Worm (Caenorhabditis elegans) whole organism, L1 larva: Measurements from ENCODE around the gene cut-2.

Experiments
- C34B4.2 ChIP-seq: sonication (generic microtip); optimal IDR thresholded peaks from 2 replicates; lab custom pipeline; 2017; ENCODE audit warnings: mild to moderate bottlenecking, missing genetic modification characterization, missing compliant biosample characterization
- aha-1 ChIP-seq: fragments of 150-350 bp; optimal IDR thresholded peaks from 2 replicates; lab custom pipeline; 2014; ENCODE audit warnings: missing biosample characterization, missing genetic modification characterization
- alr-1 ChIP-seq: fragments of 200-800 bp; sonication (Bioruptor generic); optimal IDR thresholded peaks from 2 replicates; lab custom pipeline; 2018; ENCODE audit warnings: borderline replicate concordance, mild to moderate bottlenecking, missing genetic modification characterization, missing compliant biosample characterization
- ama-1 ChIP-seq: fragments of 150-350 bp; optimal IDR thresholded peaks from 2 replicates; lab custom pipeline; 2014
- blmp-1 ChIP-seq: fragments of 150-350 bp; optimal IDR thresholded peaks from 2 replicates; lab custom pipeline; 2014; ENCODE audit warnings: missing biosample characterization, missing genetic modification characterization
- ceh-63 ChIP-seq: fragments of 200-800 bp; sonication (Bioruptor generic); optimal IDR thresholded peaks from 2 replicates; lab custom pipeline; 2018; ENCODE audit warnings: mild to moderate bottlenecking, missing genetic modification characterization, missing compliant biosample characterization
- ceh-82 ChIP-seq, 3 experiments: fragments of 150-350 bp in 1 of 3; sonication (generic microtip) in 2 of 3; optimal IDR thresholded peaks; 2 replicates each; lab custom pipeline; 2014 to 2017; ENCODE audit warnings: missing biosample characterization in 3 of 3, missing genetic modification characterization in 3 of 3
- ceh-88 ChIP-seq: fragments of 200-800 bp; sonication (Bioruptor generic); IDR thresholded peaks from 2 replicates; pipeline ENCODE4 v1.3.6; 2022; ENCODE audit warnings: missing genetic modification characterization, missing compliant biosample characterization
- ces-1 ChIP-seq: fragments of 150-350 bp; optimal IDR thresholded peaks from 2 replicates; lab custom pipeline; 2014; ENCODE audit warnings: missing biosample characterization, missing genetic modification reagents, missing genetic modification characterization
- dsc-1 ChIP-seq: sonication (generic microtip); optimal IDR thresholded peaks from 2 replicates; lab custom pipeline; 2016; ENCODE audit warnings: mild to moderate bottlenecking, missing genetic modification characterization, missing compliant biosample characterization
- efl-1 ChIP-seq, 4 experiments: fragments of 150-350 bp; optimal IDR thresholded peaks in 3 of 4; peaks in 1 of 4; 1 replicate in 1 of 4; 2 replicates in 3 of 4; lab custom pipeline; 2014; ENCODE audit warnings: missing biosample characterization in 2 of 4, missing genetic modification characterization in 2 of 4, missing genetic modification reagents in 2 of 4
- elt-2 ChIP-seq: sonication (generic microtip); optimal IDR thresholded peaks from 2 replicates; lab custom pipeline; 2016; ENCODE audit warnings: missing genetic modification characterization, mild to moderate bottlenecking, inconsistent platforms, missing compliant biosample characterization, missing genetic modification reagents
- elt-3 ChIP-seq, 6 experiments: fragments of 150-350 bp in 1 of 6; sonication (generic microtip); optimal IDR thresholded peaks; 2 replicates each; lab custom pipeline; 2017 to 2018; ENCODE audit warnings: missing biosample characterization in 6 of 6, missing genetic modification characterization in 6 of 6, inconsistent platforms in 1 of 6
- fos-1 ChIP-seq: fragments of 150-350 bp; optimal IDR thresholded peaks from 2 replicates; lab custom pipeline; 2014; ENCODE audit warnings: missing biosample characterization, missing genetic modification characterization
- hlh-4 ChIP-seq: sonication (generic microtip); optimal IDR thresholded peaks from 2 replicates; lab custom pipeline; 2016; ENCODE audit warnings: mild to moderate bottlenecking, missing genetic modification characterization, missing compliant biosample characterization
- irx-1 ChIP-seq: sonication (generic microtip); optimal IDR thresholded peaks from 2 replicates; lab custom pipeline; 2016; ENCODE audit warnings: missing genetic modification characterization, missing compliant biosample characterization
- isw-1 ChIP-seq: fragments of 200-800 bp; sonication (Bioruptor generic); IDR thresholded peaks from 2 replicates; pipeline ENCODE4 v1.3.6; 2022; ENCODE audit warnings: missing genetic modification characterization, missing compliant biosample characterization
- jun-1 ChIP-seq: fragments of 150-350 bp; optimal IDR thresholded peaks from 2 replicates; lab custom pipeline; 2014; ENCODE audit warnings: missing biosample characterization, missing genetic modification reagents, missing genetic modification characterization
- lin-13 ChIP-seq: fragments of 150-350 bp; optimal IDR thresholded peaks from 2 replicates; lab custom pipeline; 2014; ENCODE audit warnings: missing biosample characterization, missing genetic modification reagents, missing genetic modification characterization
- lin-14 ChIP-seq: fragments of 200-800 bp; sonication (Bioruptor generic); optimal IDR thresholded peaks from 2 replicates; lab custom pipeline; 2018; ENCODE audit warnings: mild to moderate bottlenecking, missing genetic modification characterization, moderate library complexity, missing compliant biosample characterization
- lin-35 ChIP-seq, 2 experiments: fragments of 150-350 bp; optimal IDR thresholded peaks; 2 replicates each; lab custom pipeline; 2014; ENCODE audit warnings: missing biosample characterization in 2 of 2, missing genetic modification characterization in 2 of 2, missing genetic modification reagents in 2 of 2
- lir-3 ChIP-seq: sonication (generic microtip); optimal IDR thresholded peaks from 2 replicates; lab custom pipeline; 2016; ENCODE audit warnings: mild to moderate bottlenecking, missing genetic modification characterization, moderate library complexity, missing compliant biosample characterization; ENCODE audit not compliant: poor library complexity
- lsy-2 ChIP-seq, 2 experiments: fragments of 150-350 bp; optimal IDR thresholded peaks; 2 replicates each; lab custom pipeline; 2014; ENCODE audit warnings: missing biosample characterization in 2 of 2, missing genetic modification characterization in 2 of 2
- mab-9 ChIP-seq: fragments of 200-800 bp; sonication (Bioruptor generic); IDR thresholded peaks from 2 replicates; pipeline ENCODE4 v1.3.6; 2022; ENCODE audit warnings: missing genetic modification reagents, missing genetic modification characterization, missing compliant biosample characterization
- mef-2 ChIP-seq: fragments of 150-350 bp; optimal IDR thresholded peaks from 2 replicates; lab custom pipeline; 2014; ENCODE audit warnings: missing biosample characterization, missing genetic modification characterization
- mep-1 ChIP-seq: fragments of 150-350 bp; optimal IDR thresholded peaks from 2 replicates; lab custom pipeline; 2014; ENCODE audit warnings: missing biosample characterization, missing genetic modification characterization
- nhr-11 ChIP-seq: fragments of 150-350 bp; optimal IDR thresholded peaks from 2 replicates; lab custom pipeline; 2014; ENCODE audit warnings: missing biosample characterization, missing genetic modification characterization
- nhr-19 ChIP-seq: fragments of 200-800 bp; sonication (Bioruptor generic); conservative IDR thresholded peaks from 2 replicates; pipeline ENCODE4 v1.3.6; 2022; ENCODE audit warnings: missing genetic modification characterization, missing compliant biosample characterization
- nhr-20 ChIP-seq: sonication (generic microtip); optimal IDR thresholded peaks from 2 replicates; lab custom pipeline; 2016; ENCODE audit warnings: mild to moderate bottlenecking, missing genetic modification characterization, missing compliant biosample characterization
- nhr-71 ChIP-seq: sonication (generic microtip); optimal IDR thresholded peaks from 2 replicates; lab custom pipeline; 2016; ENCODE audit warnings: mild to moderate bottlenecking, missing genetic modification characterization, moderate library complexity, missing compliant biosample characterization
- nhr-77 ChIP-seq: fragments of 150-350 bp; optimal IDR thresholded peaks from 2 replicates; lab custom pipeline; 2014; ENCODE audit warnings: missing biosample characterization, missing genetic modification characterization
- nhr-84 ChIP-seq: sonication (generic microtip); optimal IDR thresholded peaks from 2 replicates; lab custom pipeline; 2017; ENCODE audit warnings: missing biosample characterization, missing genetic modification characterization
- nhr-85 ChIP-seq: sonication (generic microtip); peaks from one replicate; lab custom pipeline; 2016; ENCODE audit warnings: missing genetic modification characterization, inconsistent platforms, missing compliant biosample characterization
- rnt-1 ChIP-seq: sonication (generic microtip); optimal IDR thresholded peaks from 2 replicates; lab custom pipeline; 2016; ENCODE audit warnings: mild to moderate bottlenecking, missing genetic modification characterization, moderate library complexity, missing compliant biosample characterization
- snpc-4 ChIP-seq: fragments of 150-350 bp; optimal IDR thresholded peaks from 2 replicates; lab custom pipeline; 2014; ENCODE audit warnings: missing biosample characterization, missing genetic modification characterization
- snu-23 ChIP-seq: sonication (generic microtip); optimal IDR thresholded peaks from 2 replicates; lab custom pipeline; 2016; ENCODE audit warnings: missing genetic modification characterization, missing compliant biosample characterization
- sptf-1 ChIP-seq: fragments of 150-350 bp; optimal IDR thresholded peaks from 2 replicates; lab custom pipeline; 2014; ENCODE audit warnings: missing biosample characterization, missing genetic modification characterization
- tbx-2 ChIP-seq: sonication (generic microtip); optimal IDR thresholded peaks from 2 replicates; lab custom pipeline; 2016; ENCODE audit warnings: missing genetic modification characterization, missing compliant biosample characterization
- tlp-1 ChIP-seq: fragments of 150-350 bp; optimal IDR thresholded peaks from 2 replicates; lab custom pipeline; 2014; ENCODE audit warnings: missing biosample characterization, missing genetic modification characterization
- unc-98 ChIP-seq: fragments of 200-800 bp; sonication (Bioruptor generic); IDR thresholded peaks from 2 replicates; pipeline ENCODE4 v1.3.6; 2022; ENCODE audit warnings: missing genetic modification characterization, missing compliant biosample characterization
- xbp-1 ChIP-seq: sonication (generic microtip); optimal IDR thresholded peaks from 2 replicates; lab custom pipeline; 2016; ENCODE audit warnings: missing genetic modification characterization, missing compliant biosample characterization
- ztf-11 ChIP-seq, 2 experiments: sonication (generic microtip); optimal IDR thresholded peaks; 2 replicates each; lab custom pipeline; 2016 to 2017; ENCODE audit warnings: missing genetic modification characterization in 2 of 2, missing biosample characterization in 1 of 2, missing compliant biosample characterization in 1 of 2

The cut-2 gene

DNA sequence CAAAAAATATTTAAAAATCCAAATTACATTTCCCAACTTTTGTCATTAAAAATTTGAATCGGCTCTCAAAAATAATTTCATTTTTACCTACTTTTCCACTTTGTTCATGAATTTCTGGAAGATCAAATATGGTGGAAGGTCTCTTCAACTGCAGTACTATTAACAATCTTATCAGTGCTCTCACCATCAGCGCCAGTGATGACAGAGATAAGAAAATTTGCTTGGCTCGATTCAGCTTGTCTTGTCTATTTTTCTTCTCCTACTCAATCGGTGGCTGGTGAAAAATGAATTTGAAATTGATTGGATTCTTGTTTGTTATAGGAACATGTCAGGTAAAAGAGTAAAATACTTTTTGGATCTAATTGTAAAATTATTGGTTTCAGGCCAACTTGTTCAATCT, 33.8 kb upstream of the cut-2 start, which contains the start of gene cpz-2:
Gene cpz-2 (plus strand): TSS at position 210 of the 400 bp plus-strand sequence.
- TF ChIP-seq nhr-77 (tag; lab: Kevin White, UChicago) (no peak), irx-1 (tag; lab: Kevin White, UChicago) (no peak), ceh-63 (no peak), mef-2 (tag; lab: Kevin White, UChicago) (no peak), elt-2 (tag; lab: Kevin White, UChicago) (peak; percentile 56), aha-1 (tag; lab: Kevin White, UChicago) (no peak)

DNA sequence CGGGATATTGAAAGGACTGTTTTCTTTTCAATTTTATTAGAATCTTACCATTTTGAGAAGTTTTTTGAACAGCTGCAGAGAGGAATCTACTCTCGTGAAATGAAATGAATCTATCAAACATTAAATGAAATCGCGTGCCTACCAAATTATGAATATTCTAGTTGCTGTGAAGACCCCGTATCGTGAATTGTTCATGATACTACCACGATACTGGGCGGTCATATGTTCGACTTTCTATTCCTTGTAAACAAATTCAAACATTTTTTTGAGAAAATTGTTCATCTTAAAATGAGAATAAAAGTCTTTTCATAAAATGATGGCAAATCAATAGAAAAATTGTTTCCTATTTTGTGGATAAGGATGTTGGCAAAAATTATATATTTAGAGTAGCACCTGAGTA, 29.0 kb upstream of the cut-2 start, which contains the start of gene gcy-34:
Gene gcy-34 (minus strand): TSS at position 101 of the 400 bp plus-strand sequence.
- TF ChIP-seq ceh-88 (GFP tag; lab: Robert Waterston, UW): no peak
- no peak for TF ChIP-seq tlp-1
- peak; percentile 1 for TF ChIP-seq nhr-11
- TF ChIP-seq lin-13 (GFP tag; lab: Kevin White, UChicago): no peak
- TF ChIP-seq mab-9 (GFP tag; lab: Robert Waterston, UW): no peak

DNA sequence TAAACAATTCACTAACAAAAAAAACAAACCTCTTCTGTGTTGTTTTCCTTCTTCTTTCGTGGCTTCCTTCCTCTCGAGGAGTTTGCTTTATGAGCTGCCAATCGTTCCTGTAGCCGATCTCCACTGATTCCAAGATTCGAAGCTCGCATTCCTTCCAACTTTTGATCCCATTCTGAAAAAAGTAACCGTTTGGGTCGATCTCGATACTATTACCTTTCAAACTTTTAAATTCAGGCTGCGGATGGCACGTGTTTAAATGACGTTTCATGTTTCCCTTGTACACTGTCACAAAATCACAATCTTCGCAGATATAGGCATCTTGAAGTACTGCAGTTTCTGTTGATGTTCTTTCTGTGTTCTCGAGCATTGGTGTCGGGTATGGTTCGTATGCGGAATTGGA, 27.3 kb upstream of the cut-2 start:
- no peak for TF ChIP-seq isw-1 (GFP tag; lab: Robert Waterston, UW)
- no peak for TF ChIP-seq nhr-19 (GFP tag; lab: Robert Waterston, UW)
- TF ChIP-seq lir-3: no peak
- TF ChIP-seq ceh-82 (tag; optimal IDR thresholded peaks at IDR 0.05; lab: Kevin White, UChicago): no peak
- no peak for TF ChIP-seq mab-9 (GFP tag; lab: Robert Waterston, UW)
- TF ChIP-seq ztf-11 (tag; optimal IDR thresholded peaks at IDR 0.05; lab: Kevin White, UChicago): no peak

DNA sequence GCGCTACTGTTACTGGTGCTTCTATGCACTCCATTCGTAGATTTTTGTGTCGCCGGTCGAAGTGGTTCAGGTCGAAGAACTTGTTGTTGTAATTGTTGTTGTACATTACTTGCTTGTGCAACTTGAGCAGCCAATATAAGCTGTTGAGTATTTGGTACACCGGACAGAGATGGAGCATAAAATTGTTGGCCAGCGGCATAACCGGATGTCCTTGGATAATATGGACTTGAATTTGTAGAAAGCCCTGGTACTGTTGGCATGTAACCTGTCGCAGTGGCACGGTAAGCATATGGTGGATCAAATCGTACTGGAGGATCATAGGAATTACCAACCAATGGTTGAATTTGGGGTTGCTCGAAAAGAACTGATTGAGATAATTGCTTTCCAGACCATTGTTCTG, 25.8 kb upstream of the cut-2 start:
- no peak for TF ChIP-seq fos-1 (tag; lab: Kevin White, UChicago)
- TF ChIP-seq ces-1 (GFP tag; lab: Kevin White, UChicago): no peak
- no peak for TF ChIP-seq jun-1 (tag; lab: Kevin White, UChicago)
- TF ChIP-seq efl-1 (optimal IDR thresholded peaks at IDR 0.05; lab: Kevin White, UChicago): no peak
- TF ChIP-seq efl-1 (GFP tag; optimal IDR thresholded peaks at IDR 0.05 in 1 of 2; lab: Kevin White, UChicago): no peak
- TF ChIP-seq ceh-88 (GFP tag; lab: Robert Waterston, UW): no peak
- TF ChIP-seq tbx-2 (tag; lab: Kevin White, UChicago): no peak
- TF ChIP-seq, all 84 proteins: peak for 0

DNA sequence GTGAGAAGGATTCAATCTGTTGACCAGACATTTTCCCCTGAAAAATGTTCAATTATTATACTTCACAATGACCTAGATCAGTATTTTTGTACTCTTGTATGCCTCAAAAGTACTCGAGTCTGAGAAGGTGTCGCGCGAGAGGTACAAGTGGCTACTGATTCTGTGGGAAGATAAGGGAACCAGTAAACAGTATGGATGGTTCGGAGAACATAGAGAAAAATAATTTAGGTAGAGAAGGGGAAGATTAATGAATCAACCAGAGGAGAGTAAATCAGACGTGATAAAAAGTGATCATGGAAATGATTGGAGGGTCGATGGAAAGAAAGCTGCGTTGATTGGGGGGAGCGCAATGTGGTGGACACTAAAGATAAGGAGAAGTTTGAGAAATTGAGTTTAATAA, 25.3 kb upstream of the cut-2 start:
- no peak for TF ChIP-seq ama-1 (lab: Kevin White, UChicago)
- TF ChIP-seq lir-3: no peak
- no peak for TF ChIP-seq unc-98 (GFP tag; lab: Robert Waterston, UW)
- TF ChIP-seq nhr-19 (GFP tag; lab: Robert Waterston, UW): 0 out of 2 replicates have a peak, but pooled peaks have one; percentile 15
- no peak for TF ChIP-seq sptf-1 (tag; lab: Kevin White, UChicago)
- peak in 4 of 6 experiments; percentile 33 to 71 (median 52) for TF ChIP-seq elt-3 (tag; optimal IDR thresholded peaks at IDR 0.05; lab: Kevin White, UChicago)
- no peak for TF ChIP-seq xbp-1 (tag; lab: Kevin White, UChicago)
- TF ChIP-seq snu-23: peak; percentile 34
- no peak for TF ChIP-seq alr-1 (tag; lab: Kevin White, UChicago)
- TF ChIP-seq lsy-2 (tag; optimal IDR thresholded peaks at IDR 0.05; lab: Kevin White, UChicago): peak in 1 of 2 experiments; percentile 46
- TF ChIP-seq rnt-1 (tag; lab: Kevin White, UChicago): peak; percentile 14
- peak in 1 of 2 experiments; percentile 7 for TF ChIP-seq lin-35 (GFP tag; optimal IDR thresholded peaks at IDR 0.05; lab: Kevin White, UChicago)
- TF ChIP-seq lin-14 (GFP tag; lab: Kevin White, UChicago): peak; percentile 57
- TF ChIP-seq nhr-20: peak; percentile 47
- TF ChIP-seq ztf-11 (tag; optimal IDR thresholded peaks at IDR 0.05; lab: Kevin White, UChicago): no peak
- peak; percentile 8 for TF ChIP-seq mep-1 (tag; lab: Kevin White, UChicago)
- peak; percentile 38 for TF ChIP-seq nhr-71
- TF ChIP-seq dsc-1 (tag; lab: Kevin White, UChicago): no peak
- TF ChIP-seq mab-9 (GFP tag; lab: Robert Waterston, UW): no peak
- TF ChIP-seq blmp-1: peak; percentile 64
- no peak for TF ChIP-seq hlh-4 (tag; lab: Kevin White, UChicago)
- TF ChIP-seq C34B4.2 (tag; lab: Kevin White, UChicago): no peak
- no peak for TF ChIP-seq nhr-84
- no peak for TF ChIP-seq tbx-2 (tag; lab: Kevin White, UChicago)
- peak; percentile 90 for TF ChIP-seq nhr-85
- no peak for TF ChIP-seq snpc-4 (tag; lab: Kevin White, UChicago)
- TF ChIP-seq, all 84 proteins: peak for 12
